Worm (Caenorhabditis elegans) whole organism, L1 larva: ENCODE results near the gene T05A12.3.

Source experiments
- C04F5.9 ChIP-seq: sonication (generic microtip); optimal IDR thresholded peaks from 2 replicates; lab custom pipeline; 2016; ENCODE audit warnings: missing genetic modification characterization, missing compliant biosample characterization
- C16A3.4 ChIP-seq: fragments of 150-350 bp; optimal IDR thresholded peaks from 2 replicates; lab custom pipeline; 2014; ENCODE audit warnings: missing biosample characterization, missing genetic modification characterization
- C34B4.2 ChIP-seq: sonication (generic microtip); optimal IDR thresholded peaks from 2 replicates; lab custom pipeline; 2017; ENCODE audit warnings: mild to moderate bottlenecking, missing genetic modification characterization, missing compliant biosample characterization
- aha-1 ChIP-seq: fragments of 150-350 bp; optimal IDR thresholded peaks from 2 replicates; lab custom pipeline; 2014; ENCODE audit warnings: missing biosample characterization, missing genetic modification characterization
- alr-1 ChIP-seq: fragments of 200-800 bp; sonication (Bioruptor generic); optimal IDR thresholded peaks from 2 replicates; lab custom pipeline; 2018; ENCODE audit warnings: borderline replicate concordance, mild to moderate bottlenecking, missing genetic modification characterization, missing compliant biosample characterization
- aly-2 ChIP-seq: fragments of 150-350 bp; optimal IDR thresholded peaks from 2 replicates; lab custom pipeline; 2014; ENCODE audit warnings: missing biosample characterization, missing genetic modification characterization
- ama-1 ChIP-seq: fragments of 150-350 bp; optimal IDR thresholded peaks from 2 replicates; lab custom pipeline; 2014
- blmp-1 ChIP-seq: fragments of 150-350 bp; optimal IDR thresholded peaks from 2 replicates; lab custom pipeline; 2014; ENCODE audit warnings: missing biosample characterization, missing genetic modification characterization
- ceh-63 ChIP-seq: fragments of 200-800 bp; sonication (Bioruptor generic); optimal IDR thresholded peaks from 2 replicates; lab custom pipeline; 2018; ENCODE audit warnings: mild to moderate bottlenecking, missing genetic modification characterization, missing compliant biosample characterization
- ceh-8 ChIP-seq: fragments of 200-800 bp; sonication (Bioruptor generic); optimal IDR thresholded peaks from 2 replicates; lab custom pipeline; 2018; ENCODE audit warnings: mild to moderate bottlenecking, missing genetic modification characterization, moderate library complexity, missing compliant biosample characterization
- ceh-88 ChIP-seq: fragments of 200-800 bp; sonication (Bioruptor generic); IDR thresholded peaks from 2 replicates; pipeline ENCODE4 v1.3.6; 2022; ENCODE audit warnings: missing genetic modification characterization, missing compliant biosample characterization
- ces-1 ChIP-seq: fragments of 150-350 bp; optimal IDR thresholded peaks from 2 replicates; lab custom pipeline; 2014; ENCODE audit warnings: missing biosample characterization, missing genetic modification reagents, missing genetic modification characterization
- dpl-1 ChIP-seq, 3 experiments: fragments of 150-350 bp in 2 of 3; sonication (generic microtip) in 1 of 3; optimal IDR thresholded peaks; 2 replicates each; lab custom pipeline; 2014 to 2017; ENCODE audit warnings: missing biosample characterization in 3 of 3, missing genetic modification characterization in 3 of 3, missing genetic modification reagents in 3 of 3
- dsc-1 ChIP-seq: sonication (generic microtip); optimal IDR thresholded peaks from 2 replicates; lab custom pipeline; 2016; ENCODE audit warnings: mild to moderate bottlenecking, missing genetic modification characterization, missing compliant biosample characterization
- efl-1 ChIP-seq, 4 experiments: fragments of 150-350 bp; optimal IDR thresholded peaks in 3 of 4; peaks in 1 of 4; 1 replicate in 1 of 4; 2 replicates in 3 of 4; lab custom pipeline; 2014; ENCODE audit warnings: missing biosample characterization in 2 of 4, missing genetic modification characterization in 2 of 4, missing genetic modification reagents in 2 of 4
- egl-13 ChIP-seq: sonication (generic microtip); optimal IDR thresholded peaks from 2 replicates; lab custom pipeline; 2016; ENCODE audit warnings: missing genotype, missing genetic modification reagents, missing genetic modification characterization, missing compliant biosample characterization
- elt-2 ChIP-seq: sonication (generic microtip); optimal IDR thresholded peaks from 2 replicates; lab custom pipeline; 2016; ENCODE audit warnings: missing genetic modification characterization, mild to moderate bottlenecking, inconsistent platforms, missing compliant biosample characterization, missing genetic modification reagents
- elt-3 ChIP-seq, 6 experiments: fragments of 150-350 bp in 1 of 6; sonication (generic microtip); optimal IDR thresholded peaks; 2 replicates each; lab custom pipeline; 2017 to 2018; ENCODE audit warnings: missing biosample characterization in 6 of 6, missing genetic modification characterization in 6 of 6, inconsistent platforms in 1 of 6
- ets-5 ChIP-seq: fragments of 200-800 bp; sonication (Bioruptor generic); IDR thresholded peaks from 2 replicates; pipeline ENCODE4 v1.3.6; 2022; ENCODE audit warnings: missing genetic modification characterization, missing compliant biosample characterization
- fkh-10 ChIP-seq: sonication (generic microtip); optimal IDR thresholded peaks from 2 replicates; lab custom pipeline; 2017; ENCODE audit warnings: missing biosample characterization, missing genetic modification reagents, missing genetic modification characterization
- fkh-8 ChIP-seq: sonication (generic microtip); optimal IDR thresholded peaks from 2 replicates; lab custom pipeline; 2016; ENCODE audit warnings: mild to moderate bottlenecking, missing genetic modification characterization, missing compliant biosample characterization
- grh-1 ChIP-seq: fragments of 200-800 bp; sonication (Bioruptor generic); IDR thresholded peaks from 2 replicates; pipeline ENCODE4 v1.3.6; 2022; ENCODE audit warnings: missing genetic modification reagents, missing genetic modification characterization, missing compliant biosample characterization
- hpl-2 ChIP-seq: fragments of 150-350 bp; optimal IDR thresholded peaks from 2 replicates; lab custom pipeline; 2014; ENCODE audit warnings: missing biosample characterization, missing genetic modification reagents, missing genetic modification characterization
- isw-1 ChIP-seq: fragments of 200-800 bp; sonication (Bioruptor generic); IDR thresholded peaks from 2 replicates; pipeline ENCODE4 v1.3.6; 2022; ENCODE audit warnings: missing genetic modification characterization, missing compliant biosample characterization
- lin-14 ChIP-seq: fragments of 200-800 bp; sonication (Bioruptor generic); optimal IDR thresholded peaks from 2 replicates; lab custom pipeline; 2018; ENCODE audit warnings: mild to moderate bottlenecking, missing genetic modification characterization, moderate library complexity, missing compliant biosample characterization
- lin-39 ChIP-seq: fragments of 150-350 bp; optimal IDR thresholded peaks from 2 replicates; lab custom pipeline; 2014; ENCODE audit warnings: missing biosample characterization, missing genetic modification reagents, missing genetic modification characterization
- lsy-2 ChIP-seq, 2 experiments: fragments of 150-350 bp; optimal IDR thresholded peaks; 2 replicates each; lab custom pipeline; 2014; ENCODE audit warnings: missing biosample characterization in 2 of 2, missing genetic modification characterization in 2 of 2
- nhr-11 ChIP-seq: fragments of 150-350 bp; optimal IDR thresholded peaks from 2 replicates; lab custom pipeline; 2014; ENCODE audit warnings: missing biosample characterization, missing genetic modification characterization
- nhr-19 ChIP-seq: fragments of 200-800 bp; sonication (Bioruptor generic); conservative IDR thresholded peaks from 2 replicates; pipeline ENCODE4 v1.3.6; 2022; ENCODE audit warnings: missing genetic modification characterization, missing compliant biosample characterization
- nhr-237 ChIP-seq: fragments of 150-350 bp; optimal IDR thresholded peaks from 2 replicates; lab custom pipeline; 2014; ENCODE audit warnings: missing biosample characterization, missing genetic modification characterization
- nhr-28 ChIP-seq: fragments of 150-350 bp; optimal IDR thresholded peaks from 2 replicates; lab custom pipeline; 2014; ENCODE audit warnings: missing biosample characterization, missing genetic modification characterization
- nhr-47 ChIP-seq: sonication (generic microtip); optimal IDR thresholded peaks from 2 replicates; lab custom pipeline; 2016; ENCODE audit warnings: mild to moderate bottlenecking, missing genetic modification characterization, moderate library complexity, missing compliant biosample characterization
- nhr-76 ChIP-seq: sonication (generic microtip); optimal IDR thresholded peaks from 2 replicates; lab custom pipeline; 2017; ENCODE audit warnings: missing biosample characterization, missing genetic modification characterization
- nhr-77 ChIP-seq: fragments of 150-350 bp; optimal IDR thresholded peaks from 2 replicates; lab custom pipeline; 2014; ENCODE audit warnings: missing biosample characterization, missing genetic modification characterization
- nhr-85 ChIP-seq: sonication (generic microtip); peaks from one replicate; lab custom pipeline; 2016; ENCODE audit warnings: missing genetic modification characterization, inconsistent platforms, missing compliant biosample characterization
- nhr-90 ChIP-seq: sonication (generic microtip); optimal IDR thresholded peaks from 2 replicates; lab custom pipeline; 2016; ENCODE audit warnings: mild to moderate bottlenecking, missing genetic modification characterization, missing compliant biosample characterization; ENCODE audit not compliant: poor library complexity
- pqm-1 ChIP-seq: sonication (generic microtip); optimal IDR thresholded peaks from 3 replicates; lab custom pipeline; 2017; ENCODE audit warnings: missing biosample characterization, missing genetic modification characterization
- rnt-1 ChIP-seq: sonication (generic microtip); optimal IDR thresholded peaks from 2 replicates; lab custom pipeline; 2016; ENCODE audit warnings: mild to moderate bottlenecking, missing genetic modification characterization, moderate library complexity, missing compliant biosample characterization
- skn-1 ChIP-seq: fragments of 150-350 bp; optimal IDR thresholded peaks from 2 replicates; lab custom pipeline; 2014; ENCODE audit warnings: missing biosample characterization, missing genetic modification characterization
- snpc-4 ChIP-seq: fragments of 150-350 bp; optimal IDR thresholded peaks from 2 replicates; lab custom pipeline; 2014; ENCODE audit warnings: missing biosample characterization, missing genetic modification characterization
- snu-23 ChIP-seq: sonication (generic microtip); optimal IDR thresholded peaks from 2 replicates; lab custom pipeline; 2016; ENCODE audit warnings: missing genetic modification characterization, missing compliant biosample characterization
- sox-4 ChIP-seq: sonication (generic microtip); optimal IDR thresholded peaks from 2 replicates; lab custom pipeline; 2016; ENCODE audit warnings: missing genetic modification characterization, missing compliant biosample characterization
- sptf-1 ChIP-seq: fragments of 150-350 bp; optimal IDR thresholded peaks from 2 replicates; lab custom pipeline; 2014; ENCODE audit warnings: missing biosample characterization, missing genetic modification characterization
- tbx-2 ChIP-seq: sonication (generic microtip); optimal IDR thresholded peaks from 2 replicates; lab custom pipeline; 2016; ENCODE audit warnings: missing genetic modification characterization, missing compliant biosample characterization
- unc-130 ChIP-seq: fragments of 150-350 bp; optimal IDR thresholded peaks from 2 replicates; lab custom pipeline; 2017; ENCODE audit warnings: missing biosample characterization, missing genetic modification characterization, inconsistent platforms
- unc-62 ChIP-seq: fragments of 150-350 bp; optimal IDR thresholded peaks from 2 replicates; lab custom pipeline; 2014; ENCODE audit warnings: missing biosample characterization, missing genetic modification reagents, missing genetic modification characterization
- unc-86 ChIP-seq: sonication (generic microtip); optimal IDR thresholded peaks from 2 replicates; lab custom pipeline; 2016; ENCODE audit warnings: missing genetic modification characterization, missing compliant biosample characterization
- unc-98 ChIP-seq: fragments of 200-800 bp; sonication (Bioruptor generic); IDR thresholded peaks from 2 replicates; pipeline ENCODE4 v1.3.6; 2022; ENCODE audit warnings: missing genetic modification characterization, missing compliant biosample characterization
- vab-15 ChIP-seq: sonication (generic microtip); optimal IDR thresholded peaks from 2 replicates; lab custom pipeline; 2017; ENCODE audit warnings: missing genotype, mild to moderate bottlenecking, missing genetic modification characterization, missing compliant biosample characterization
- xbp-1 ChIP-seq: sonication (generic microtip); optimal IDR thresholded peaks from 2 replicates; lab custom pipeline; 2016; ENCODE audit warnings: missing genetic modification characterization, missing compliant biosample characterization
- zag-1 ChIP-seq: fragments of 150-350 bp; optimal IDR thresholded peaks from 2 replicates; lab custom pipeline; 2014; ENCODE audit warnings: missing biosample characterization, missing genetic modification characterization
- zip-4 ChIP-seq: fragments of 200-800 bp; sonication (Bioruptor generic); optimal IDR thresholded peaks from 2 replicates; lab custom pipeline; 2018; ENCODE audit warnings: mild to moderate bottlenecking, missing genetic modification characterization, moderate library complexity, missing compliant biosample characterization
- ztf-11 ChIP-seq, 2 experiments: sonication (generic microtip); optimal IDR thresholded peaks; 2 replicates each; lab custom pipeline; 2016 to 2017; ENCODE audit warnings: missing genetic modification characterization in 2 of 2, missing biosample characterization in 1 of 2, missing compliant biosample characterization in 1 of 2

The T05A12.3 gene

DNA sequence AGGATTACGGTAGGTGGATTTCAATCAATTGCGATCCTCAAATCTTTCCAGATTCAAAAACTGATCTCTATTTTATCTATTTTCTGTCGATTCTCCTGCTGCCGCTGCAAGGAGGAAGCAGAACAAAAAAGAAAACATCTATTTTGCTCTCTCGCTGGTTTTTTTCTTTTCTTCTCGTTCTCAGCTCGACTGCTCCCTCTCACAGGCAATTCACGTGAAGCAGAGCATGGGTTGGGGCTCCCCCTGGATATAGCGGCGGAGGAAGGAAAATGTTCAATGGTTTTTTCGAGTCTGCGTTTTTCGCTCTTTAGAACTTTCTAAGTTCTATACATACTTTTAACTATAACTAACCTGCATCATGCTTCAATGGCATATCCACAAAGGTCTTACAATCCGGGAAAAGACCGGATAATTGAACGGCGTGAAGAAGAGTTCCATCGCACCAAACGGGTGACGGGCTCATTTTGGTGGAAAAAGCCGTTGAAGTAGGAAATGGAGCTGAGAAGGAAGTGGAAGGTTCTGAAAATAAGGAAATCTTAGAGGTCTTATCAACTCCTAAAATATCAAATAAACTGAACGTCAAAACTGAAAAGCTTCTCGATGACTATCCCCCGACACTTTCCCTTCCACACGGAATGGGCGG, 8.4 kb downstream of the T05A12.3 start:
- TF ChIP-seq elt-3 (tag; optimal IDR thresholded peaks at IDR 0.05; lab: Kevin White, UChicago) (no peak), hpl-2 (GFP tag; lab: Kevin White, UChicago) (no peak), nhr-19 (GFP tag; lab: Robert Waterston, UW) (peak; percentile 94), isw-1 (GFP tag; lab: Robert Waterston, UW) (peak; percentile 22; the same call in 1 of the 2 replicates), dpl-1 (GFP tag; optimal IDR thresholded peaks at IDR 0.05; lab: Kevin White, UChicago) (peak in 1 of 3 experiments; percentile 36), skn-1 (tag; lab: Kevin White, UChicago) (peak; percentile 75), pqm-1 (tag; lab: Kevin White, UChicago) (no peak), ets-5 (GFP tag; lab: Robert Waterston, UW) (no peak), nhr-237 (tag; lab: Kevin White, UChicago) (peak; percentile 44), snu-23 (GFP tag; lab: Kevin White, UChicago) (peak; percentile 75), nhr-90 (tag; lab: Kevin White, UChicago) (no peak), ceh-8 (no peak), ama-1 (no peak), blmp-1 (no peak), sox-4 (tag; lab: Kevin White, UChicago) (peak; percentile 49), efl-1 (optimal IDR thresholded peaks at IDR 0.05; lab: Kevin White, UChicago) (peak; percentile 49 to 56), efl-1 (GFP tag; optimal IDR thresholded peaks at IDR 0.05 in 1 of 2; lab: Kevin White, UChicago) (peak; percentile 7 to 9), tbx-2 (tag; lab: Kevin White, UChicago) (peak; percentile 70), unc-62 (GFP tag; lab: Kevin White, UChicago) (no peak), fkh-8 (tag; lab: Kevin White, UChicago) (peak; percentile 86), nhr-28 (tag; lab: Kevin White, UChicago) (no peak), C16A3.4 (tag; lab: Kevin White, UChicago) (no peak), nhr-11 (tag; lab: Kevin White, UChicago) (peak; percentile 57), lin-14 (GFP tag; lab: Kevin White, UChicago) (peak; percentile 97), grh-1 (GFP tag; lab: Robert Waterston, UW) (no peak), C34B4.2 (tag; lab: Kevin White, UChicago) (no peak), xbp-1 (tag; lab: Kevin White, UChicago) (peak; percentile 51), snpc-4 (no peak), alr-1 (no peak), egl-13 (tag; lab: Kevin White, UChicago) (peak; percentile 62), nhr-85 (tag; lab: Kevin White, UChicago) (no peak), zag-1 (tag; lab: Kevin White, UChicago) (no peak), unc-98 (GFP tag; lab: Robert Waterston, UW) (0 out of 2 replicates have a peak, but pooled peaks have one; percentile 54), nhr-77 (tag; lab: Kevin White, UChicago) (peak; percentile 76), unc-130 (tag; lab: Kevin White, UChicago) (peak; percentile 82), C04F5.9 (tag; lab: Kevin White, UChicago) (no peak), unc-86 (peak; percentile 63), sptf-1 (tag; lab: Kevin White, UChicago) (no peak), lin-39 (tag; lab: Kevin White, UChicago) (peak; percentile 6), zip-4 (no peak), vab-15 (no peak), ceh-88 (GFP tag; lab: Robert Waterston, UW) (no peak), fkh-10 (GFP tag; lab: Kevin White, UChicago) (peak; percentile 78), ces-1 (GFP tag; lab: Kevin White, UChicago) (no peak), lsy-2 (tag; optimal IDR thresholded peaks at IDR 0.05; lab: Kevin White, UChicago) (peak; percentile 70 to 84), aha-1 (no peak), rnt-1 (peak; percentile 90), nhr-76 (no peak), elt-2 (tag; lab: Kevin White, UChicago) (peak; percentile 20), dsc-1 (tag; lab: Kevin White, UChicago) (peak; percentile 42), aly-2 (tag; lab: Kevin White, UChicago) (no peak), ceh-63 (GFP tag; lab: Kevin White, UChicago) (no peak), nhr-47 (tag; lab: Kevin White, UChicago) (peak; percentile 76), ztf-11 (tag; optimal IDR thresholded peaks at IDR 0.05; lab: Kevin White, UChicago) (no peak)
